Fruit fly (Drosophila melanogaster): Measurements from ENCODE around the gene CG31546.

DNA sequence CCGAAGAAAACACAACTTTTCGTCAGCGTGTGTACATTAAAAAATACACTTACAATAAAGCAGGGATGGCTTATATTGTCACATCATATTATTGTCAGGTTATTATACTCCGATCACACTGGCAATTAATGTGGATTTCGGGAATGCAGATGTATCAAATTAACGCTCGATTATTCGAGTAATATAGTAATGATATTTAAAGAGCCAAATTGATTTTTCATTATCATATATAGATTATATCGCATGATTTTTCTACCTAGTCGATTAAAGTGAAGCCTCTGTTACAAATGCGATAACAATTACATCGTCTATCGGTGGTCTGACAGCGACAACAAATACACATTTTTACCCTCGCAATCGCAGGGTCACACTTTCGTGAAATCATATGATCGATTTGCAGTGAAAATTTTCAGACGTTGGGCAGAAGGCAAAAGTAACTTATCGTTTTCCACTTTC lies 44.0 kb downstream of the CG31546 start, which contains the start of the genes noi and Vha26:
- TF ChIP-seq rgr (GFP tag; optimal IDR thresholded peaks at IDR 0.05) (peak; percentile 12), woc (GFP tag; optimal IDR thresholded peaks at IDR 0.05) (peak; percentile 61), ey (GFP tag; optimal IDR thresholded peaks at IDR 0.05) (peak; percentile 22), CG32264 (GFP tag; optimal IDR thresholded peaks at IDR 0.05) (peak; percentile 4), psq (GFP tag; optimal IDR thresholded peaks at IDR 0.05) (peak; percentile 17), lola (GFP tag; optimal IDR thresholded peaks at IDR 0.05) (no peak), OdsH (GFP tag; optimal IDR thresholded peaks at IDR 0.05) (no peak), fru (GFP tag; optimal IDR thresholded peaks at IDR 0.05) (no peak), h (GFP tag; optimal IDR thresholded peaks at IDR 0.05) (no peak), usp (GFP tag; optimal IDR thresholded peaks at IDR 0.05) (no peak)
